Fruit fly (Drosophila melanogaster) whole organism, embryonic: ENCODE results near the gene wit.
A peak's percentile ranks its signal among the peaks of the same experiment; 100 is the strongest.

Experiments used
- BEAF-32 ChIP-seq: fragments of 200-800 bp; sonication (Bioruptor generic); optimal IDR thresholded peaks from 3 replicates; lab custom pipeline; 2017; ENCODE audit warnings: missing biosample characterization, missing genetic modification characterization, mild to moderate bottlenecking, moderate library complexity, missing genetic modification reagents
- CG10267 ChIP-seq: fragments of 200-800 bp; sonication (Bioruptor generic); optimal IDR thresholded peaks from 2 replicates; lab custom pipeline; 2018; ENCODE audit warnings: missing biosample characterization, mild to moderate bottlenecking, missing genetic modification characterization, moderate library complexity
- CG10366 ChIP-seq: fragments of 200-800 bp; sonication (Bioruptor generic); IDR thresholded peaks from 2 replicates; pipeline ENCODE4 v1.3.6; 2022; ENCODE audit warnings: missing biosample characterization, missing genetic modification characterization
- CG11093 ChIP-seq: fragments of 200-800 bp; sonication (Bioruptor generic); IDR thresholded peaks from 3 replicates; pipeline ENCODE4 v1.3.6; 2022; ENCODE audit warnings: missing biosample characterization, missing genetic modification characterization
- CG13287 ChIP-seq: fragments of 200-800 bp; sonication (Bioruptor generic); IDR thresholded peaks from 2 replicates; pipeline ENCODE4 v1.3.6; 2022; ENCODE audit warnings: missing biosample characterization, missing genetic modification characterization; ENCODE audit not compliant: partially characterized antibody
- CG14710 ChIP-seq: fragments of 200-800 bp; sonication (Bioruptor generic); optimal IDR thresholded peaks from 3 replicates; lab custom pipeline; 2019; ENCODE audit warnings: missing biosample characterization, mild to moderate bottlenecking, missing genetic modification characterization, moderate library complexity
- CG15011 ChIP-seq: fragments of 200-800 bp; sonication (Bioruptor generic); optimal IDR thresholded peaks from 3 replicates; lab custom pipeline; 2018; ENCODE audit warnings: missing biosample characterization, mild to moderate bottlenecking, missing genetic modification characterization
- CG1602 ChIP-seq: fragments of 200-800 bp; sonication (Bioruptor generic); optimal IDR thresholded peaks from 3 replicates; lab custom pipeline; 2016; ENCODE audit warnings: missing biosample characterization, missing genetic modification characterization
- CG17186 ChIP-seq: fragments of 200-800 bp; sonication (Bioruptor generic); optimal IDR thresholded peaks from 3 replicates; lab custom pipeline; 2017; ENCODE audit warnings: missing biosample characterization, missing genetic modification reagents, missing genetic modification characterization
- CG17359 ChIP-seq: fragments of 200-800 bp; sonication (Bioruptor generic); optimal IDR thresholded peaks from 3 replicates; lab custom pipeline; 2018; ENCODE audit warnings: missing biosample characterization, mild to moderate bottlenecking, missing genetic modification characterization, moderate library complexity
- CG18262 ChIP-seq: fragments of 200-800 bp; optimal IDR thresholded peaks from 3 replicates; lab custom pipeline; 2019; ENCODE audit warnings: missing biosample characterization, mild to moderate bottlenecking, missing genetic modification characterization, moderate library complexity
- CG2116 ChIP-seq: fragments of 200-800 bp; sonication (Bioruptor generic); optimal IDR thresholded peaks from 3 replicates; lab custom pipeline; 2018; ENCODE audit warnings: missing biosample characterization, mild to moderate bottlenecking, missing genetic modification characterization
- CG33213 ChIP-seq: fragments of 200-800 bp; sonication (Bioruptor generic); optimal IDR thresholded peaks from 3 replicates; lab custom pipeline; 2016; ENCODE audit warnings: missing biosample characterization, missing genetic modification characterization
- CG34224 ChIP-seq: fragments of 200-800 bp; sonication (Bioruptor generic); IDR thresholded peaks from 3 replicates; pipeline ENCODE4 v1.3.6; 2022; ENCODE audit warnings: missing biosample characterization, missing genetic modification characterization; ENCODE audit not compliant: partially characterized antibody
- CG6254 ChIP-seq: fragments of 200-800 bp; sonication (Bioruptor generic); optimal IDR thresholded peaks from 3 replicates; lab custom pipeline; 2017; ENCODE audit warnings: mild to moderate bottlenecking, missing biosample characterization, missing genetic modification reagents, missing genetic modification characterization
- CG7745 ChIP-seq: fragments of 200-800 bp; sonication (Bioruptor generic); optimal IDR thresholded peaks from 2 replicates; lab custom pipeline; 2018; ENCODE audit warnings: missing biosample characterization, mild to moderate bottlenecking, missing genetic modification characterization, moderate library complexity
- CG8290 ChIP-seq, 3 experiments: fragments of 200-800 bp; sonication (Bioruptor generic); optimal IDR thresholded peaks; 2 replicates each; lab custom pipeline; 2016 to 2019; ENCODE audit warnings: missing biosample characterization in 3 of 3, missing genetic modification characterization in 3 of 3, mild to moderate bottlenecking in 2 of 3, moderate library complexity in 1 of 3
- CG8478 ChIP-seq: fragments of >200 bp; optimal IDR thresholded peaks from 2 replicates; lab custom pipeline; 2018
- CG9437 ChIP-seq: fragments of 200-800 bp; sonication (Bioruptor generic); optimal IDR thresholded peaks from 2 replicates; lab custom pipeline; 2018; ENCODE audit warnings: missing biosample characterization, mild to moderate bottlenecking, missing genetic modification characterization
- CG9797 ChIP-seq: fragments of 200-800 bp; sonication (Bioruptor generic); optimal IDR thresholded peaks from 3 replicates; lab custom pipeline; 2018; ENCODE audit warnings: missing biosample characterization, mild to moderate bottlenecking, missing genetic modification characterization
- CoRest ChIP-seq: fragments of 200-800 bp; sonication (Bioruptor generic); optimal IDR thresholded peaks from 3 replicates; lab custom pipeline; 2018; ENCODE audit warnings: missing biosample characterization, mild to moderate bottlenecking, missing genetic modification characterization, moderate library complexity
- Doc2 ChIP-seq: fragments of 200-800 bp; sonication (Bioruptor generic); IDR thresholded peaks from 2 replicates; pipeline ENCODE4 v1.3.6; 2022; ENCODE audit warnings: missing biosample characterization, missing genetic modification characterization
- Dp ChIP-seq: fragments of 200-800 bp; sonication (Bioruptor generic); optimal IDR thresholded peaks from 2 replicates; lab custom pipeline; 2018; ENCODE audit warnings: missing biosample characterization, mild to moderate bottlenecking, missing genetic modification characterization, moderate library complexity
- E2f2 ChIP-seq: fragments of 200-800 bp; sonication (Bioruptor generic); IDR thresholded peaks from 2 replicates; pipeline ENCODE4 v1.3.6; 2022; ENCODE audit warnings: missing biosample characterization, missing genetic modification characterization
- Ets97D ChIP-seq: fragments of 200-800 bp; sonication (Bioruptor generic); optimal IDR thresholded peaks from 3 replicates; lab custom pipeline; 2016; ENCODE audit warnings: missing biosample characterization, missing genetic modification characterization
- HLH4C ChIP-seq: fragments of 200-800 bp; sonication (Bioruptor generic); IDR thresholded peaks from 3 replicates; pipeline ENCODE4 v1.3.6; 2022; ENCODE audit warnings: missing biosample characterization, missing genetic modification characterization; ENCODE audit not compliant: partially characterized antibody
- Hmr ChIP-seq: fragments of 200-800 bp; sonication (Bioruptor generic); optimal IDR thresholded peaks from 3 replicates; lab custom pipeline; 2017; ENCODE audit warnings: mild to moderate bottlenecking, missing biosample characterization, missing genetic modification reagents, missing genetic modification characterization
- Hr51 ChIP-seq, 2 experiments: fragments of 200-800 bp; sonication (Bioruptor generic); optimal IDR thresholded peaks; 2 replicates in 1 of 2; 3 replicates in 1 of 2; lab custom pipeline; 2016 to 2018; ENCODE audit warnings: missing biosample characterization in 2 of 2, missing genetic modification characterization in 2 of 2, mild to moderate bottlenecking in 1 of 2, moderate library complexity in 1 of 2
- MBD-R2 ChIP-seq: fragments of 200-800 bp; sonication (Bioruptor generic); IDR thresholded peaks from 2 replicates; pipeline ENCODE4 v1.3.6; 2022; ENCODE audit warnings: missing biosample characterization, missing genetic modification characterization
- Pdp1 ChIP-seq, 2 experiments: fragments of 200-800 bp; sonication (Bioruptor generic); optimal IDR thresholded peaks; 3 replicates each; lab custom pipeline; 2016; ENCODE audit warnings: missing biosample characterization in 2 of 2, missing genetic modification characterization in 2 of 2, mild to moderate bottlenecking in 1 of 2, moderate library complexity in 1 of 2
- Poxn ChIP-seq: fragments of 200-800 bp; sonication (Bioruptor generic); IDR thresholded peaks from 2 replicates; pipeline ENCODE4 v1.3.6; 2022; ENCODE audit warnings: missing biosample characterization, missing genetic modification characterization
- Sin3A ChIP-seq: fragments of >200 bp; optimal IDR thresholded peaks from 2 replicates; lab custom pipeline; 2018
- Sry-δ ChIP-seq: fragments of 200-800 bp; sonication (Bioruptor generic); optimal IDR thresholded peaks from 2 replicates; lab custom pipeline; 2016; ENCODE audit warnings: missing biosample characterization, missing genetic modification characterization
- Vsx1 ChIP-seq: fragments of 200-800 bp; sonication (Bioruptor generic); optimal IDR thresholded peaks from 2 replicates; lab custom pipeline; 2017; ENCODE audit warnings: missing biosample characterization, mild to moderate bottlenecking, missing genetic modification characterization, missing genetic modification reagents
- YL-1 ChIP-seq: fragments of 200-800 bp; sonication (Bioruptor generic); optimal IDR thresholded peaks from 3 replicates; lab custom pipeline; 2017; ENCODE audit warnings: missing biosample characterization, mild to moderate bottlenecking, missing genetic modification characterization
- gfzf ChIP-seq: fragments of 200-800 bp; sonication (Bioruptor generic); optimal IDR thresholded peaks from 2 replicates; lab custom pipeline; 2016; ENCODE audit warnings: missing biosample characterization, mild to moderate bottlenecking, missing genetic modification characterization, moderate library complexity
- hkb ChIP-seq, 2 experiments: fragments of 200-800 bp in 1 of 2; fragments of >200 bp in 1 of 2; sonication (Bioruptor generic) in 1 of 2; IDR thresholded peaks in 1 of 2; optimal IDR thresholded peaks in 1 of 2; 2 replicates each; pipeline versions ENCODE4 v1.3.6 to Lab custom; 2017 to 2022; ENCODE audit warnings: missing biosample characterization in 1 of 2, missing genetic modification characterization in 1 of 2
- ind ChIP-seq: fragments of 200-800 bp; sonication (Bioruptor generic); optimal IDR thresholded peaks from 3 replicates; lab custom pipeline; 2016; ENCODE audit warnings: missing biosample characterization, missing genetic modification characterization
- mirr ChIP-seq: fragments of 200-800 bp; sonication (Bioruptor generic); optimal IDR thresholded peaks from 3 replicates; lab custom pipeline; 2018; ENCODE audit warnings: missing biosample characterization, mild to moderate bottlenecking, missing genetic modification characterization
- nmo ChIP-seq: fragments of 200-800 bp; sonication (Bioruptor generic); optimal IDR thresholded peaks from 2 replicates; lab custom pipeline; 2018; ENCODE audit warnings: missing biosample characterization, mild to moderate bottlenecking, missing genetic modification characterization, moderate library complexity
- pb ChIP-seq: fragments of 200-800 bp; sonication (Bioruptor generic); optimal IDR thresholded peaks from 3 replicates; lab custom pipeline; 2016; ENCODE audit warnings: missing biosample characterization, missing genetic modification characterization
- psq ChIP-seq: fragments of 200-800 bp; sonication (Bioruptor generic); optimal IDR thresholded peaks from 2 replicates; lab custom pipeline; 2017; ENCODE audit warnings: missing biosample characterization, missing genetic modification characterization
- scrt ChIP-seq: fragments of 200-800 bp; sonication (Bioruptor generic); optimal IDR thresholded peaks from 2 replicates; lab custom pipeline; 2018; ENCODE audit warnings: missing biosample characterization, mild to moderate bottlenecking, missing genetic modification characterization, moderate library complexity
- stwl ChIP-seq: fragments of 200-800 bp; sonication (Bioruptor generic); optimal IDR thresholded peaks from 3 replicates; lab custom pipeline; 2018; ENCODE audit warnings: missing biosample characterization, mild to moderate bottlenecking, missing genetic modification characterization, moderate library complexity
- trem ChIP-seq: fragments of 200-800 bp; optimal IDR thresholded peaks from 3 replicates; lab custom pipeline; 2019; ENCODE audit warnings: missing biosample characterization, mild to moderate bottlenecking, missing genetic modification characterization, moderate library complexity
- twi ChIP-seq: fragments of 200-800 bp; optimal IDR thresholded peaks from 2 replicates; lab custom pipeline; 2019; ENCODE audit warnings: missing biosample characterization, mild to moderate bottlenecking, missing genetic modification characterization, moderate library complexity
- vvl ChIP-seq: fragments of 200-800 bp; sonication (Bioruptor generic); IDR thresholded peaks from 2 replicates; pipeline ENCODE4 v1.3.6; 2022; ENCODE audit warnings: missing biosample characterization, missing genetic modification characterization
- zfh2 ChIP-seq: fragments of 200-800 bp; sonication (Bioruptor generic); optimal IDR thresholded peaks from 2 replicates; lab custom pipeline; 2016; ENCODE audit warnings: missing biosample characterization, missing genetic modification characterization

Gene wit

dm6 chr3L:4021260-4021831 is 50.2 kb downstream of the wit start, which contains the start of gene Mul1:
Mul1 (plus strand) TSS chr3L:4021457.
- no peak for TF ChIP-seq pb
- TF ChIP-seq CG13287 = peak; percentile 54; the same call in 1 of the 2 replicates
- TF ChIP-seq Vsx1 (GFP tag; lab: Kevin White, UChicago) = no peak
- TF ChIP-seq BEAF-32 = peak; percentile 36
- TF ChIP-seq CG14710 (tag; lab: Kevin White, UChicago) = peak; percentile 56
- peak; percentile 54 for TF ChIP-seq CG33213 (GFP tag; lab: Kevin White, UChicago)
- TF ChIP-seq gfzf = peak; percentile 88
- no peak for TF ChIP-seq CG15011
- TF ChIP-seq MBD-R2 = peak; percentile 83
- no peak for TF ChIP-seq hkb (optimal IDR thresholded peaks at IDR 0.05; lab: Kevin White, UChicago)
- TF ChIP-seq hkb (GFP tag; IDR thresholded peaks at IDR 0.05; lab: Robert Waterston, UW) = 0 out of 2 replicates have a peak, but pooled peaks have one; percentile 8
- peak; percentile 19 for TF ChIP-seq CG10267 (tag; lab: Kevin White, UChicago)
- TF ChIP-seq Pdp1 (GFP tag; optimal IDR thresholded peaks at IDR 0.05; lab: Kevin White, UChicago) = peak in 1 of 2 experiments; percentile 77
- peak; percentile 3 for TF ChIP-seq CG8478 (lab: Kevin White, UChicago)
- TF ChIP-seq zfh2 (GFP tag; lab: Kevin White, UChicago) = no peak
- TF ChIP-seq Hmr (GFP tag; lab: Kevin White, UChicago) = peak; percentile 17
- peak; percentile 42 for TF ChIP-seq YL-1 (GFP tag; lab: Kevin White, UChicago)
- TF ChIP-seq Hr51 (GFP tag; optimal IDR thresholded peaks at IDR 0.05; lab: Kevin White, UChicago) = no peak
- TF ChIP-seq twi = peak; percentile 33
- peak; percentile 86 for TF ChIP-seq stwl (tag; lab: Kevin White, UChicago)
- peak; percentile 43 for TF ChIP-seq trem (tag; lab: Kevin White, UChicago)
- peak; percentile 36 for TF ChIP-seq CG6254 (GFP tag; lab: Kevin White, UChicago)
- TF ChIP-seq E2f2 (GFP tag; lab: Robert Waterston, UW) = peak; percentile 93
- TF ChIP-seq CG9437 = peak; percentile 88
- TF ChIP-seq psq (GFP tag; lab: Kevin White, UChicago) = no peak
- TF ChIP-seq ind (GFP tag; lab: Kevin White, UChicago) = no peak
- TF ChIP-seq Sin3A (lab: Kevin White, UChicago) = peak; percentile 3
- no peak for TF ChIP-seq CG8290 (GFP tag; optimal IDR thresholded peaks at IDR 0.05; lab: Kevin White, UChicago)
- peak in 1 of 2 experiments; percentile 45 for TF ChIP-seq CG8290 (tag; optimal IDR thresholded peaks at IDR 0.05; lab: Kevin White, UChicago)
- TF ChIP-seq CG2116 (GFP tag; lab: Kevin White, UChicago) = peak; percentile 42
- no peak for TF ChIP-seq mirr (GFP tag; lab: Kevin White, UChicago)
- TF ChIP-seq Doc2 (GFP tag; lab: Robert Waterston, UW) = no peak
- no peak for TF ChIP-seq CG7745
- TF ChIP-seq CG18262 = no peak
- peak; percentile 11 for TF ChIP-seq CoRest (tag; lab: Kevin White, UChicago)
- TF ChIP-seq Sry-δ (GFP tag; lab: Kevin White, UChicago) = peak; percentile 6
- TF ChIP-seq CG17359 (tag; lab: Kevin White, UChicago) = no peak
- TF ChIP-seq Ets97D (GFP tag; lab: Kevin White, UChicago) = peak; percentile 43
- peak; percentile 83 for TF ChIP-seq scrt (GFP tag; lab: Kevin White, UChicago)
- TF ChIP-seq CG9797 (GFP tag; lab: Kevin White, UChicago) = peak; percentile 78
- TF ChIP-seq nmo (GFP tag; lab: Kevin White, UChicago) = peak; percentile 37
- TF ChIP-seq CG17186 (GFP tag; lab: Kevin White, UChicago) = peak; percentile 24
- no peak for TF ChIP-seq CG1602 (GFP tag; lab: Kevin White, UChicago)
- TF ChIP-seq Dp (GFP tag; lab: Kevin White, UChicago) = peak; percentile 91
- TF ChIP-seq CG10366 (GFP tag; lab: Robert Waterston, UW) = peak; percentile 22; the same call in 1 of the 2 replicates
- TF ChIP-seq vvl (GFP tag; lab: Robert Waterston, UW) = no peak
- TF ChIP-seq Poxn (GFP tag; lab: Robert Waterston, UW) = no peak
- TF ChIP-seq CG34224 (GFP tag; lab: Robert Waterston, UW) = peak; percentile 15; the same call in 1 of the 3 replicates
- no peak for TF ChIP-seq CG11093 (GFP tag; lab: Robert Waterston, UW)
- TF ChIP-seq HLH4C (GFP tag; lab: Robert Waterston, UW) = 0 out of 3 replicates have a peak, but pooled peaks have one; percentile 26
